Worm (Caenorhabditis elegans): ENCODE measurements around the gene pas-6.

Gene pas-6

DNA sequence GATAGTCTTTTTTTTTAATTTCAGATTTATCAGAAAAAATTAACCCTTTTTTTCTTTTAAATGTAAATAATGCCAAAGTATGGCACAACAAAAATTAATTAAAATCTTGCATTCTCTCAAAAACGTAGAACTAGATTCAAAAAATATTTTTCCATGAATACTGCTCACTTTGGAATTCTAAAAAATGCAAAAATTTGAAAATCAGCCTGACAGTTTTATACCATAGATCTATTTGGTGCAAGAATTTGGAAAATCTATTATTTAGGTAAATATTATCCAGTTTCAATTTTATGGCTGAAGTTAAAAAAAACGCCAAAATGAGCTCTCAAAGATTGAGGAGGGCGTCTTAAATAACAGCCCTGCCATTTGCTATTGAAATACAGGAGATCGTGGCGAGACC, 4.5 kb downstream of the pas-6 start:
- TF ChIP-seq efl-1 (optimal IDR thresholded peaks at IDR 0.05): no peak
- peak in 1 of 2 experiments; percentile 32 for TF ChIP-seq efl-1 (GFP tag; optimal IDR thresholded peaks at IDR 0.05 in 1 of 2)
- no peak for TF ChIP-seq snu-23 (GFP tag; optimal IDR thresholded peaks at IDR 0.05)

DNA sequence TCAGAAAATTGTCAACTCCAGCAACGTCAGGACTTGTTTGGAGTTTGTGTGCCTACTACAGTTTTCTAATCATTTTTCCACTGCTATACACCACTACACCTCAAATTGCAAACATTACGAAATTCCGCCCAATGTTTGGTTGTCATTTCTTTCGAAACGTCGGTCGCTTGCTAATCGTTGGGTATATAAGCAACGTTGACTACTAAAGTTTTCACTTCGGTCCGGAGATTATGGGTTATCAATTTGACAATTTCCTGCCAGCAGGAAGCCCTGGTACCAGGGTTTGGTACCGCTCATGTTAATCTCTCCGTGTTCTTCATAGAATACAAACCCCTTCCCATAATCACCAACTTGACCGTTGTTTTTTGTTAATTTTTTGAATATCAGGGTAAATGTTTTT, 8.1 kb downstream of the pas-6 start:
- TF ChIP-seq unc-98 (GFP tag; IDR thresholded peaks at IDR 0.05): no peak
- no peak for TF ChIP-seq hlh-17 (GFP tag; optimal IDR thresholded peaks at IDR 0.05; ENCODE audit: borderline replicate concordance)
- peak; percentile 97 for TF ChIP-seq snpc-4 (tag; optimal IDR thresholded peaks at IDR 0.05)
- TF ChIP-seq hlh-4 (tag; optimal IDR thresholded peaks at IDR 0.05): no peak
- TF ChIP-seq C16A3.4 (tag; optimal IDR thresholded peaks at IDR 0.05): no peak
- no peak for TF ChIP-seq lin-39 (tag; optimal IDR thresholded peaks at IDR 0.05)
- no peak for TF ChIP-seq mab-9 (GFP tag; IDR thresholded peaks at IDR 0.05)
- no peak for TF ChIP-seq unc-62 (GFP tag; optimal IDR thresholded peaks at IDR 0.05)
- peak in 1 of 3 experiments; percentile 39 for TF ChIP-seq ceh-82 (tag; optimal IDR thresholded peaks at IDR 0.05)
- TF ChIP-seq nhr-19 (GFP tag; conservative IDR thresholded peaks at IDR 0.05): no peak
- no peak for TF ChIP-seq alr-1 (tag; optimal IDR thresholded peaks at IDR 0.05; ENCODE audit: borderline replicate concordance)
- peak; percentile 53 for TF ChIP-seq nhr-20 (tag; optimal IDR thresholded peaks at IDR 0.05)
- TF ChIP-seq zag-1 (tag; optimal IDR thresholded peaks at IDR 0.05): no peak
- TF ChIP-seq ceh-63 (GFP tag; optimal IDR thresholded peaks at IDR 0.05): no peak
- TF ChIP-seq irx-1 (tag; optimal IDR thresholded peaks at IDR 0.05): no peak
- no peak for TF ChIP-seq egl-13 (tag; optimal IDR thresholded peaks at IDR 0.05)
- peak in 1 of 2 experiments; percentile 30 for TF ChIP-seq mdl-1 (tag; optimal IDR thresholded peaks at IDR 0.05)
- peak; percentile 49 for TF ChIP-seq zip-4 (GFP tag; optimal IDR thresholded peaks at IDR 0.05)
- no peak for TF ChIP-seq unc-86 (tag; optimal IDR thresholded peaks at IDR 0.05)
- TF ChIP-seq mep-1 (tag; optimal IDR thresholded peaks at IDR 0.05): no peak
- no peak for TF ChIP-seq fkh-8 (tag; optimal IDR thresholded peaks at IDR 0.05)
- TF ChIP-seq hpl-2 (GFP tag; optimal IDR thresholded peaks at IDR 0.05): peak; percentile 54
- TF ChIP-seq vab-15 (tag; optimal IDR thresholded peaks at IDR 0.05): no peak
- no peak for TF ChIP-seq ztf-4 (tag; optimal IDR thresholded peaks at IDR 0.05)
- no peak for TF ChIP-seq pag-3 (tag; optimal IDR thresholded peaks at IDR 0.05; ENCODE audit: borderline replicate concordance, insufficient read depth)
- TF ChIP-seq dpl-1 (GFP tag; optimal IDR thresholded peaks at IDR 0.05): peak in 1 of 3 experiments; percentile 35
- TF ChIP-seq C34B4.2 (tag; optimal IDR thresholded peaks at IDR 0.05): no peak
- TF ChIP-seq nhr-28 (tag; optimal IDR thresholded peaks at IDR 0.05): no peak
- TF ChIP-seq ceh-88 (GFP tag; IDR thresholded peaks at IDR 0.05): no peak
- TF ChIP-seq elt-3 (tag; optimal IDR thresholded peaks at IDR 0.05): no peak
- no peak for TF ChIP-seq fkh-4 (tag; optimal IDR thresholded peaks at IDR 0.05; ENCODE audit: borderline replicate concordance)
- no peak for TF ChIP-seq C04F5.9 (tag; optimal IDR thresholded peaks at IDR 0.05)
- TF ChIP-seq tlp-1 (tag; optimal IDR thresholded peaks at IDR 0.05): no peak
- peak; percentile 55 for TF ChIP-seq nhr-90 (tag; optimal IDR thresholded peaks at IDR 0.05; ENCODE audit: poor library complexity)
- no peak for TF ChIP-seq aha-1 (tag; optimal IDR thresholded peaks at IDR 0.05)
- TF ChIP-seq F16B12.6 (tag; optimal IDR thresholded peaks at IDR 0.05): no peak
- TF ChIP-seq pax-3 (tag; optimal IDR thresholded peaks at IDR 0.05): no peak
- TF ChIP-seq lin-13 (GFP tag; optimal IDR thresholded peaks at IDR 0.05): no peak
- TF ChIP-seq isw-1 (GFP tag; IDR thresholded peaks at IDR 0.05): no peak
- peak; percentile 87 for TF ChIP-seq elt-2 (tag; optimal IDR thresholded peaks at IDR 0.05)
- TF ChIP-seq sox-4 (tag; optimal IDR thresholded peaks at IDR 0.05): no peak
- TF ChIP-seq ceh-8 (GFP tag; optimal IDR thresholded peaks at IDR 0.05): no peak
- no peak for TF ChIP-seq aly-2 (tag; optimal IDR thresholded peaks at IDR 0.05)
- no peak for TF ChIP-seq egl-27 (tag; optimal IDR thresholded peaks at IDR 0.05)
- TF ChIP-seq sptf-1 (tag; optimal IDR thresholded peaks at IDR 0.05): no peak
- TF ChIP-seq unc-30 (tag; optimal IDR thresholded peaks at IDR 0.05): no peak
- TF ChIP-seq nhr-11 (tag; optimal IDR thresholded peaks at IDR 0.05): no peak
- TF ChIP-seq sup-37 (GFP tag; optimal IDR thresholded peaks at IDR 0.05): no peak
- TF ChIP-seq ces-1 (GFP tag; optimal IDR thresholded peaks at IDR 0.05): no peak
